Worm (Caenorhabditis elegans): ENCODE data around the gene pmp-3.

The pmp-3 gene

ce11 chrV:14640769-14641168 is 5.8 kb upstream of the pmp-3 start, which contains the start of gene C54G10.1:
Gene C54G10.1 (plus strand): TSS chrV:14641101.
- no peak for TF ChIP-seq pag-3 (tag; optimal IDR thresholded peaks at IDR 0.05; ENCODE audit: borderline replicate concordance)
- no peak for TF ChIP-seq C08G9.2 (tag; optimal IDR thresholded peaks at IDR 0.05)
- no peak for TF ChIP-seq ceh-9 (tag; optimal IDR thresholded peaks at IDR 0.05)
- no peak for TF ChIP-seq dmd-4 (tag; optimal IDR thresholded peaks at IDR 0.05; ENCODE audit: borderline replicate concordance)
- no peak for TF ChIP-seq lim-6 (tag; optimal IDR thresholded peaks at IDR 0.05)
- no peak for TF ChIP-seq pat-9 (tag; optimal IDR thresholded peaks at IDR 0.05)
- TF ChIP-seq pros-1 (tag; optimal IDR thresholded peaks at IDR 0.05), result no peak
- no peak for TF ChIP-seq ahr-1 (tag; optimal IDR thresholded peaks at IDR 0.05)
- TF ChIP-seq npax-4 (tag; optimal IDR thresholded peaks at IDR 0.05), result no peak
- no peak for TF ChIP-seq ref-2 (tag; optimal IDR thresholded peaks at IDR 0.05)
- TF ChIP-seq ttx-3 (tag; optimal IDR thresholded peaks at IDR 0.05), result no peak
- no peak for TF ChIP-seq pha-2 (tag; optimal IDR thresholded peaks at IDR 0.05)
- TF ChIP-seq ztf-16 (tag; optimal IDR thresholded peaks at IDR 0.05), result no peak
- TF ChIP-seq sdc-2 (tag; optimal IDR thresholded peaks at IDR 0.05), result no peak
- no peak for TF ChIP-seq ceh-31 (tag; optimal IDR thresholded peaks at IDR 0.05)

- no peak for TF ChIP-seq ceh-2 (tag; optimal IDR thresholded peaks at IDR 0.05)
- TF ChIP-seq unc-86 (tag; optimal IDR thresholded peaks at IDR 0.05), result no peak
- no peak for TF ChIP-seq ztf-16 (tag; optimal IDR thresholded peaks at IDR 0.05)
- no peak for TF ChIP-seq ref-2 (tag; optimal IDR thresholded peaks at IDR 0.05)
- no peak for TF ChIP-seq elt-4 (tag; optimal IDR thresholded peaks at IDR 0.05)
- no peak for TF ChIP-seq ceh-31 (tag; optimal IDR thresholded peaks at IDR 0.05)
- TF ChIP-seq fkh-6 (tag; optimal IDR thresholded peaks at IDR 0.05), result no peak
- no peak for TF ChIP-seq pros-1 (tag; optimal IDR thresholded peaks at IDR 0.05)
- no peak for TF ChIP-seq ama-1 (optimal IDR thresholded peaks at IDR 0.05)
- no peak for TF ChIP-seq C38D4.7 (GFP tag; optimal IDR thresholded peaks at IDR 0.05)
- TF ChIP-seq ceh-34 (tag; optimal IDR thresholded peaks at IDR 0.05), result no peak
- TF ChIP-seq K02D7.2 (tag; optimal IDR thresholded peaks at IDR 0.05), result no peak
- TF ChIP-seq dmd-4 (tag; optimal IDR thresholded peaks at IDR 0.05; ENCODE audit: borderline replicate concordance), result no peak
Observed at ce11 chrV:14642016-14642415, 4.5 kb upstream of the pmp-3 start.

ce11 chrV:14648825-14649224 is 2.3 kb downstream of the pmp-3 start:
- TF ChIP-seq ceh-24 (tag; optimal IDR thresholded peaks at IDR 0.05), result no peak
- peak; percentile 30 for TF ChIP-seq unc-42 (tag; optimal IDR thresholded peaks at IDR 0.05)
- peak; percentile 9 for TF ChIP-seq ceh-31 (tag; optimal IDR thresholded peaks at IDR 0.05)
- TF ChIP-seq nhr-11 (tag; optimal IDR thresholded peaks at IDR 0.05), result no peak

ce11 chrV:14649929-14650328 is 3.4 kb downstream of the pmp-3 start:
- TF ChIP-seq C38D4.7 (GFP tag; optimal IDR thresholded peaks at IDR 0.05), result no peak
- TF ChIP-seq ets-4 (tag; optimal IDR thresholded peaks at IDR 0.05), result no peak
- no peak for TF ChIP-seq nhr-232 (tag; optimal IDR thresholded peaks at IDR 0.05)
- peak; percentile 72 for TF ChIP-seq hlh-30 (tag; optimal IDR thresholded peaks at IDR 0.05; ENCODE audit: insufficient read depth)
- no peak for TF ChIP-seq T23F11.4 (GFP tag; optimal IDR thresholded peaks at IDR 0.05)
- TF ChIP-seq syd-9 (tag; optimal IDR thresholded peaks at IDR 0.05), result no peak

- TF ChIP-seq fkh-6 (tag; optimal IDR thresholded peaks at IDR 0.05) (no peak), pax-1 (tag; optimal IDR thresholded peaks at IDR 0.05) (no peak), K02D7.2 (tag; optimal IDR thresholded peaks at IDR 0.05) (no peak), unc-42 (tag; optimal IDR thresholded peaks at IDR 0.05) (peak; percentile 45), C08G9.2 (tag; optimal IDR thresholded peaks at IDR 0.05) (no peak)
Observed at ce11 chrV:14650631-14651030, 4.1 kb downstream of the pmp-3 start.

ce11 chrV:14655689-14656088 is 9.2 kb downstream of the pmp-3 start:
- TF ChIP-seq ceh-45 (GFP tag; IDR thresholded peaks at IDR 0.05) (no peak), dmd-4 (tag; optimal IDR thresholded peaks at IDR 0.05; ENCODE audit: borderline replicate concordance) (no peak), pat-9 (tag; optimal IDR thresholded peaks at IDR 0.05) (no peak), ets-4 (tag; optimal IDR thresholded peaks at IDR 0.05) (no peak), dve-1 (tag; optimal IDR thresholded peaks at IDR 0.05) (no peak)

All from whole organism, late embryonic.